Fruit fly (Drosophila melanogaster) whole organism, prepupa: Measurements from ENCODE around the gene CG5815.

ENCODE experiments used
- Blimp-1 ChIP-seq: fragments of 200-800 bp; sonication (Bioruptor generic); optimal IDR thresholded peaks from 3 replicates; lab custom pipeline; 2017; ENCODE audit warnings: missing biosample characterization, missing genetic modification characterization, mild to moderate bottlenecking, moderate library complexity, missing genetic modification reagents
- CG10631 ChIP-seq: fragments of 200-800 bp; sonication (Bioruptor generic); optimal IDR thresholded peaks from 2 replicates; lab custom pipeline; 2016; ENCODE audit warnings: missing biosample characterization, missing genetic modification characterization
- CG10669 ChIP-seq: fragments of 200-800 bp; sonication (Bioruptor generic); optimal IDR thresholded peaks from 3 replicates; lab custom pipeline; 2018; ENCODE audit warnings: missing biosample characterization, mild to moderate bottlenecking, missing genetic modification characterization, moderate library complexity
- CG11294 ChIP-seq: fragments of 200-800 bp; sonication (Bioruptor generic); IDR thresholded peaks from 2 replicates; pipeline ENCODE4 v1.3.6; 2022; ENCODE audit warnings: missing biosample characterization, missing genetic modification characterization
- CG11762 ChIP-seq: fragments of 200-800 bp; sonication (Bioruptor generic); optimal IDR thresholded peaks from 3 replicates; lab custom pipeline; 2016; ENCODE audit warnings: missing biosample characterization, missing genetic modification characterization; ENCODE audit not compliant: insufficient read depth
- CG11902 ChIP-seq: fragments of 200-800 bp; sonication (Bioruptor generic); optimal IDR thresholded peaks from 3 replicates; lab custom pipeline; 2016; ENCODE audit warnings: missing biosample characterization, missing genetic modification characterization
- CG15336 ChIP-seq: fragments of 200-800 bp; sonication (Bioruptor generic); IDR thresholded peaks from 2 replicates; pipeline ENCODE4 v1.3.6; 2022; ENCODE audit warnings: missing biosample characterization, missing genetic modification characterization
- CG16779 ChIP-seq: fragments of 200-800 bp; sonication (Bioruptor generic); optimal IDR thresholded peaks from 3 replicates; lab custom pipeline; 2017; ENCODE audit warnings: missing biosample characterization, mild to moderate bottlenecking, missing genetic modification characterization
- CG3032 ChIP-seq: fragments of 200-800 bp; optimal IDR thresholded peaks from 2 replicates; lab custom pipeline; 2019; ENCODE audit warnings: missing biosample characterization, mild to moderate bottlenecking, missing genetic modification characterization, moderate library complexity
- CG31627 ChIP-seq: fragments of 200-800 bp; sonication (Bioruptor generic); optimal IDR thresholded peaks from 3 replicates; lab custom pipeline; 2016; ENCODE audit warnings: missing biosample characterization, missing genetic modification characterization
- CG34406 ChIP-seq: fragments of 200-800 bp; sonication (Bioruptor generic); optimal IDR thresholded peaks from 3 replicates; lab custom pipeline; 2016; ENCODE audit warnings: missing biosample characterization, missing genetic modification characterization
- CG3919 ChIP-seq: fragments of 200-800 bp; sonication (Bioruptor generic); optimal IDR thresholded peaks from 3 replicates; lab custom pipeline; 2016; ENCODE audit warnings: missing biosample characterization, missing genetic modification characterization
- CG4318 ChIP-seq: fragments of 200-800 bp; sonication (Bioruptor generic); optimal IDR thresholded peaks from 3 replicates; lab custom pipeline; 2017; ENCODE audit warnings: missing biosample characterization, mild to moderate bottlenecking, missing genetic modification characterization
- CG6163 ChIP-seq: fragments of 200-800 bp; sonication (Bioruptor generic); IDR thresholded peaks from 3 replicates; pipeline ENCODE4 v1.3.6; 2022; ENCODE audit warnings: missing biosample characterization, missing genetic modification characterization
- CG6276 ChIP-seq: fragments of 200-800 bp; sonication (Bioruptor generic); optimal IDR thresholded peaks from 2 replicates; lab custom pipeline; 2017; ENCODE audit warnings: missing biosample characterization, mild to moderate bottlenecking, missing genetic modification characterization
- CG6792 ChIP-seq: fragments of 200-800 bp; sonication (Bioruptor generic); optimal IDR thresholded peaks from 3 replicates; lab custom pipeline; 2016; ENCODE audit warnings: missing biosample characterization, missing genetic modification characterization
- CG6808 ChIP-seq: fragments of 200-800 bp; sonication (Bioruptor generic); optimal IDR thresholded peaks from 3 replicates; lab custom pipeline; 2017; ENCODE audit warnings: missing biosample characterization, missing genetic modification characterization, mild to moderate bottlenecking, moderate library complexity, missing genetic modification reagents
- CG6854 ChIP-seq: fragments of 200-800 bp; sonication (Bioruptor generic); optimal IDR thresholded peaks from 2 replicates; lab custom pipeline; 2017; ENCODE audit warnings: missing biosample characterization, mild to moderate bottlenecking, missing genetic modification characterization
- CG7368 ChIP-seq: fragments of 200-800 bp; sonication (Bioruptor generic); optimal IDR thresholded peaks from 3 replicates; lab custom pipeline; 2016; ENCODE audit warnings: missing biosample characterization, missing genetic modification characterization
- CG8119 ChIP-seq: fragments of 200-800 bp; sonication (Bioruptor generic); IDR thresholded peaks from 3 replicates; pipeline ENCODE4 v1.3.6; 2022; ENCODE audit warnings: missing biosample characterization, missing genetic modification characterization
- CG8319 ChIP-seq: fragments of 200-800 bp; sonication (Bioruptor generic); optimal IDR thresholded peaks from 3 replicates; lab custom pipeline; 2016; ENCODE audit warnings: missing biosample characterization, missing genetic modification characterization
- CG8632 ChIP-seq: fragments of 200-800 bp; sonication (Bioruptor generic); optimal IDR thresholded peaks from 3 replicates; lab custom pipeline; 2016; ENCODE audit warnings: missing biosample characterization, missing genetic modification characterization
- Eip75B ChIP-seq: fragments of 200-800 bp; sonication (Bioruptor generic); optimal IDR thresholded peaks from 3 replicates; lab custom pipeline; 2016; ENCODE audit warnings: missing biosample characterization, missing genetic modification characterization
- Eip78C ChIP-seq: fragments of 200-800 bp; sonication (Bioruptor generic); peaks from one replicate; lab custom pipeline; 2016; ENCODE audit warnings: missing biosample characterization, missing genetic modification characterization
- Eip93F ChIP-seq: fragments of 200-800 bp; sonication (Bioruptor generic); optimal IDR thresholded peaks from 2 replicates; lab custom pipeline; 2016; ENCODE audit warnings: missing biosample characterization, mild to moderate bottlenecking, missing genetic modification characterization
- Ets21C ChIP-seq: fragments of 200-800 bp; sonication (Bioruptor generic); optimal IDR thresholded peaks from 3 replicates; lab custom pipeline; 2016; ENCODE audit warnings: missing biosample characterization, missing genetic modification characterization
- Ets96B ChIP-seq: fragments of 200-800 bp; optimal IDR thresholded peaks from 2 replicates; lab custom pipeline; 2019; ENCODE audit warnings: missing biosample characterization, mild to moderate bottlenecking, missing genetic modification characterization, moderate library complexity
- Hr38 ChIP-seq: sonication (Bioruptor generic); optimal IDR thresholded peaks from 2 replicates; lab custom pipeline; 2016; ENCODE audit warnings: missing biosample characterization, missing genetic modification characterization
- Hr4 ChIP-seq: fragments of 200-800 bp; sonication (Bioruptor generic); optimal IDR thresholded peaks from 3 replicates; lab custom pipeline; 2016; ENCODE audit warnings: missing biosample characterization, missing genetic modification characterization
- Lpt ChIP-seq: fragments of 200-800 bp; sonication (Bioruptor generic); optimal IDR thresholded peaks from 3 replicates; lab custom pipeline; 2016; ENCODE audit warnings: missing biosample characterization, missing genetic modification characterization
- Met ChIP-seq: fragments of 200-800 bp; sonication (Bioruptor generic); optimal IDR thresholded peaks from 3 replicates; lab custom pipeline; 2016; ENCODE audit warnings: missing biosample characterization, missing genetic modification characterization
- OdsH ChIP-seq: fragments of 200-800 bp; sonication (Bioruptor generic); optimal IDR thresholded peaks from 3 replicates; lab custom pipeline; 2016; ENCODE audit warnings: missing biosample characterization, missing genetic modification characterization
- Smox ChIP-seq: fragments of 200-800 bp; sonication (Bioruptor generic); optimal IDR thresholded peaks from 3 replicates; lab custom pipeline; 2016; ENCODE audit warnings: missing biosample characterization, missing genetic modification characterization
- Sox102F ChIP-seq: fragments of 200-800 bp; sonication (Bioruptor generic); optimal IDR thresholded peaks from 2 replicates; lab custom pipeline; 2016; ENCODE audit warnings: missing biosample characterization, mild to moderate bottlenecking, missing genetic modification characterization
- Sox14 ChIP-seq: fragments of 200-800 bp; sonication (Bioruptor generic); optimal IDR thresholded peaks from 3 replicates; lab custom pipeline; 2016; ENCODE audit warnings: missing biosample characterization, missing genetic modification characterization
- Sox15 ChIP-seq: fragments of 200-800 bp; sonication (Bioruptor generic); optimal IDR thresholded peaks from 3 replicates; lab custom pipeline; 2016; ENCODE audit warnings: missing biosample characterization, missing genetic modification characterization
- acj6 ChIP-seq: fragments of 200-800 bp; sonication (Bioruptor generic); optimal IDR thresholded peaks from 3 replicates; lab custom pipeline; 2016; ENCODE audit warnings: missing biosample characterization, missing genetic modification characterization
- cyc ChIP-seq: fragments of 200-800 bp; sonication (Bioruptor generic); optimal IDR thresholded peaks from 3 replicates; lab custom pipeline; 2016; ENCODE audit warnings: missing biosample characterization, missing genetic modification characterization
- dac ChIP-seq: fragments of 200-800 bp; sonication (Bioruptor generic); optimal IDR thresholded peaks from 2 replicates; lab custom pipeline; 2017; ENCODE audit warnings: missing biosample characterization, mild to moderate bottlenecking, missing genetic modification characterization
- dsx ChIP-seq: fragments of 200-800 bp; optimal IDR thresholded peaks from 3 replicates; lab custom pipeline; 2019; ENCODE audit warnings: missing biosample characterization, mild to moderate bottlenecking, missing genetic modification characterization, moderate library complexity; ENCODE audit not compliant: poor library complexity, severe bottlenecking
- eg ChIP-seq: fragments of 200-800 bp; sonication (Bioruptor generic); IDR thresholded peaks from 3 replicates; pipeline ENCODE4 v1.3.6; 2022; ENCODE audit warnings: missing biosample characterization, missing genetic modification characterization
- fd59A ChIP-seq: fragments of 200-800 bp; sonication (Bioruptor generic); optimal IDR thresholded peaks from 2 replicates; lab custom pipeline; 2017; ENCODE audit warnings: missing biosample characterization, mild to moderate bottlenecking, missing genetic modification characterization, missing genetic modification reagents
- fd85E ChIP-seq: fragments of 200-800 bp; sonication (Bioruptor generic); optimal IDR thresholded peaks from 3 replicates; lab custom pipeline; 2016; ENCODE audit warnings: missing biosample characterization, missing genetic modification characterization
- lz ChIP-seq: fragments of 200-800 bp; sonication (Bioruptor generic); optimal IDR thresholded peaks from 3 replicates; lab custom pipeline; 2016; ENCODE audit warnings: missing biosample characterization, missing genetic modification characterization
- net ChIP-seq: fragments of 200-800 bp; sonication (Bioruptor generic); optimal IDR thresholded peaks from 3 replicates; lab custom pipeline; 2016; ENCODE audit warnings: missing biosample characterization, missing genetic modification characterization
- pdm3 ChIP-seq: fragments of 200-800 bp; sonication (Bioruptor generic); optimal IDR thresholded peaks from 3 replicates; lab custom pipeline; 2016; ENCODE audit warnings: missing biosample characterization, missing genetic modification characterization
- salr ChIP-seq, 2 experiments: fragments of 200-800 bp; sonication (Bioruptor generic); optimal IDR thresholded peaks; 3 replicates each; lab custom pipeline; 2016 to 2018; ENCODE audit warnings: missing biosample characterization in 2 of 2, missing genetic modification characterization in 2 of 2, mild to moderate bottlenecking in 1 of 2
- spab ChIP-seq: fragments of 200-800 bp; sonication (Bioruptor generic); optimal IDR thresholded peaks from 2 replicates; lab custom pipeline; 2017; ENCODE audit warnings: missing biosample characterization, mild to moderate bottlenecking, missing genetic modification characterization, missing genetic modification reagents
- ss ChIP-seq, 2 experiments: fragments of 200-800 bp; sonication (Bioruptor generic); optimal IDR thresholded peaks; 2 replicates in 1 of 2; 3 replicates in 1 of 2; lab custom pipeline; 2017 to 2018; ENCODE audit warnings: mild to moderate bottlenecking in 2 of 2, missing biosample characterization in 2 of 2, missing genetic modification characterization in 2 of 2, moderate library complexity in 1 of 2
- svp ChIP-seq: fragments of 200-800 bp; sonication (Bioruptor generic); peaks from one replicate; lab custom pipeline; 2016; ENCODE audit warnings: missing biosample characterization, missing genetic modification characterization
- vri ChIP-seq: fragments of 200-800 bp; sonication (Bioruptor generic); optimal IDR thresholded peaks from 3 replicates; lab custom pipeline; 2016; ENCODE audit warnings: missing biosample characterization, mild to moderate bottlenecking, missing genetic modification characterization

CG5815 gene

dm6 chr3R:27111784-27112602, at the start of gene CG5815, which contains the start of gene gb:
Gene CG5815 (plus strand): TSS chr3R:27112566.
Gene gb (minus strand): TSS chr3R:27112270.
- TF ChIP-seq fd85E (GFP tag; lab: Kevin White, UChicago), result no peak
- no peak for TF ChIP-seq CG16779 (tag; lab: Kevin White, UChicago)
- TF ChIP-seq CG11294 (GFP tag; lab: Robert Waterston, UW), result peak; percentile 86
- peak; percentile 90 for TF ChIP-seq Sox14 (GFP tag; lab: Kevin White, UChicago)
- peak; percentile 82 for TF ChIP-seq CG8632 (GFP tag; lab: Kevin White, UChicago)
- peak; percentile 82 for TF ChIP-seq Lpt (GFP tag; lab: Kevin White, UChicago)
- peak; percentile 92 for TF ChIP-seq lz (GFP tag; lab: Kevin White, UChicago)
- peak; percentile 97 for TF ChIP-seq svp (GFP tag; lab: Kevin White, UChicago)
- peak; percentile 87 for TF ChIP-seq CG31627 (GFP tag; lab: Kevin White, UChicago)
- TF ChIP-seq Hr4 (GFP tag; lab: Kevin White, UChicago), result peak; percentile 92
- peak; percentile 81 for TF ChIP-seq CG15336 (GFP tag; lab: Robert Waterston, UW)
- TF ChIP-seq CG11762 (GFP tag; lab: Kevin White, UChicago), result peak; percentile 64
- no peak for TF ChIP-seq CG10669 (GFP tag; lab: Kevin White, UChicago)
- peak; percentile 86 for TF ChIP-seq CG3032 (tag; lab: Kevin White, UChicago)
- TF ChIP-seq CG6808, result no peak
- TF ChIP-seq CG3919 (GFP tag; lab: Kevin White, UChicago), result peak; percentile 90
- peak in 1 of 2 experiments; percentile 79 for TF ChIP-seq salr (GFP tag; optimal IDR thresholded peaks at IDR 0.05; lab: Kevin White, UChicago)
- peak; percentile 85 for TF ChIP-seq CG34406 (GFP tag; lab: Kevin White, UChicago)
- peak; percentile 86 for TF ChIP-seq net (GFP tag; lab: Kevin White, UChicago)
- TF ChIP-seq CG8319 (GFP tag; lab: Kevin White, UChicago), result peak; percentile 85
- peak; percentile 84 for TF ChIP-seq Sox15 (GFP tag; lab: Kevin White, UChicago)
- no peak for TF ChIP-seq dsx (GFP tag; lab: Kevin White, UChicago)
- TF ChIP-seq ss (GFP tag; optimal IDR thresholded peaks at IDR 0.05; lab: Kevin White, UChicago), result no peak
- peak; percentile 94 for TF ChIP-seq eg (GFP tag; lab: Robert Waterston, UW)
- no peak for TF ChIP-seq Met (GFP tag; lab: Kevin White, UChicago)
- peak; percentile 65 for TF ChIP-seq CG6854 (GFP tag; lab: Kevin White, UChicago)
- peak; percentile 75 for TF ChIP-seq CG11902
- peak; percentile 31 for TF ChIP-seq vri (GFP tag; lab: Kevin White, UChicago)
- TF ChIP-seq Blimp-1 (GFP tag; lab: Kevin White, UChicago), result peak; percentile 59
- peak; percentile 78 for TF ChIP-seq fd59A (GFP tag; lab: Kevin White, UChicago)
- peak; percentile 92 for TF ChIP-seq Eip93F (GFP tag; lab: Kevin White, UChicago)
- TF ChIP-seq CG6276 (GFP tag; lab: Kevin White, UChicago), result no peak
- peak; percentile 91 for TF ChIP-seq acj6 (GFP tag; lab: Kevin White, UChicago)
- no peak for TF ChIP-seq CG10631 (GFP tag; lab: Kevin White, UChicago)
- peak; percentile 80 for TF ChIP-seq CG6792 (GFP tag; lab: Kevin White, UChicago)
- no peak for TF ChIP-seq Eip75B
- peak; percentile 87 for TF ChIP-seq Ets96B
- peak; percentile 80 for TF ChIP-seq dac
- no peak for TF ChIP-seq pdm3 (GFP tag; lab: Kevin White, UChicago)
- peak; percentile 83 for TF ChIP-seq CG4318
- TF ChIP-seq cyc (GFP tag; lab: Kevin White, UChicago), result peak; percentile 88
- peak; percentile 82 for TF ChIP-seq Ets21C
- TF ChIP-seq CG8119 (GFP tag; lab: Robert Waterston, UW), result peak; percentile 84
- TF ChIP-seq Sox102F (GFP tag; lab: Kevin White, UChicago), result no peak
- TF ChIP-seq Eip78C (GFP tag; lab: Kevin White, UChicago), result peak; percentile 96
- TF ChIP-seq Hr38 (GFP tag; lab: Kevin White, UChicago), result no peak
- no peak for TF ChIP-seq Smox (GFP tag; lab: Kevin White, UChicago)
- TF ChIP-seq OdsH (GFP tag; lab: Kevin White, UChicago), result peak; percentile 92
- peak; percentile 71 for TF ChIP-seq CG7368 (GFP tag; lab: Kevin White, UChicago)
- peak; percentile 92 for TF ChIP-seq CG6163
- TF ChIP-seq spab (GFP tag; lab: Kevin White, UChicago), result no peak
